Fruit fly (Drosophila melanogaster): ENCODE measurements around the gene Cap-D2.

dm6 chr3R:29699220-29699619 lies 23.8 kb downstream of the Cap-D2 start:
- no peak for TF ChIP-seq Dll (optimal IDR thresholded peaks at IDR 0.05)
- no peak for TF ChIP-seq psq (optimal IDR thresholded peaks at IDR 0.05)
